Worm (Caenorhabditis elegans): ENCODE results near the gene C36C9.4.

- no peak for TF ChIP-seq pha-4 (tag; optimal IDR thresholded peaks at IDR 0.05)
- TF ChIP-seq ceh-30 (tag; optimal IDR thresholded peaks at IDR 0.05) = no peak
- TF ChIP-seq tbx-7 (tag; optimal IDR thresholded peaks at IDR 0.05) = no peak
- no peak for TF ChIP-seq hlh-30 (tag; optimal IDR thresholded peaks at IDR 0.05; ENCODE audit: insufficient read depth)
- TF ChIP-seq nhr-11 (tag; optimal IDR thresholded peaks at IDR 0.05) = no peak
- TF ChIP-seq K09A11.1 (tag; optimal IDR thresholded peaks at IDR 0.05; ENCODE audit: insufficient read depth) = no peak
- TF ChIP-seq pag-3 (tag; optimal IDR thresholded peaks at IDR 0.05; ENCODE audit: borderline replicate concordance) = no peak
- no peak for TF ChIP-seq tbx-2 (tag; optimal IDR thresholded peaks at IDR 0.05)
- no peak for TF ChIP-seq elt-2 (tag; optimal IDR thresholded peaks at IDR 0.05)
Measured at ce11 chrX:1720359-1720758, 23.6 kb upstream of the C36C9.4 start, which contains the start of gene F07G6.8.
